Fruit fly (Drosophila melanogaster) whole organism, prepupa: Measurements from ENCODE around the gene Faa.

ENCODE experiments used
- CG6163 ChIP-seq: fragments of 200-800 bp; sonication (Bioruptor generic); IDR thresholded peaks from 3 replicates; pipeline ENCODE4 v1.3.6; 2022; ENCODE audit warnings: missing biosample characterization, missing genetic modification characterization
- Met ChIP-seq: fragments of 200-800 bp; sonication (Bioruptor generic); optimal IDR thresholded peaks from 3 replicates; lab custom pipeline; 2016; ENCODE audit warnings: missing biosample characterization, missing genetic modification characterization
- ss ChIP-seq, 2 experiments: fragments of 200-800 bp; sonication (Bioruptor generic); optimal IDR thresholded peaks; 2 replicates in 1 of 2; 3 replicates in 1 of 2; lab custom pipeline; 2017 to 2018; ENCODE audit warnings: mild to moderate bottlenecking in 2 of 2, missing biosample characterization in 2 of 2, missing genetic modification characterization in 2 of 2, moderate library complexity in 1 of 2

dm6 chr3L:4099194-4099593, 25.4 kb upstream of the Faa start:
- TF ChIP-seq CG6163, result no peak
- no peak for TF ChIP-seq ss (GFP tag; optimal IDR thresholded peaks at IDR 0.05; lab: Kevin White, UChicago)
- TF ChIP-seq Met, result no peak
